Fruit fly (Drosophila melanogaster): Measurements from ENCODE around the gene CG42726.

The CG42726 gene

dm6 chr3R:15363608-15364007 lies 15.8 kb downstream of the CG42726 start, which contains the start of gene CG6171:
Gene CG6171, minus strand, starts transcription at chr3R:15363857.
- TF ChIP-seq CG8478 (optimal IDR thresholded peaks at IDR 0.05) (no peak), usp (GFP tag; optimal IDR thresholded peaks at IDR 0.05) (no peak), Dll (optimal IDR thresholded peaks at IDR 0.05) (no peak), EcR (GFP tag; optimal IDR thresholded peaks at IDR 0.05) (no peak), pan (optimal IDR thresholded peaks at IDR 0.05) (no peak)

dm6 chr3R:15366839-15367238 lies 19.0 kb downstream of the CG42726 start:
- no peak for TF ChIP-seq CG8478 (optimal IDR thresholded peaks at IDR 0.05)
- TF ChIP-seq EcR (GFP tag; optimal IDR thresholded peaks at IDR 0.05), result no peak
- no peak for TF ChIP-seq Dll (optimal IDR thresholded peaks at IDR 0.05)
- no peak for TF ChIP-seq pan (optimal IDR thresholded peaks at IDR 0.05)
- TF ChIP-seq usp (GFP tag; optimal IDR thresholded peaks at IDR 0.05), result no peak
- TF ChIP-seq psq (optimal IDR thresholded peaks at IDR 0.05), result no peak

- TF ChIP-seq pan (optimal IDR thresholded peaks at IDR 0.05), result no peak
- no peak for TF ChIP-seq CG8478 (optimal IDR thresholded peaks at IDR 0.05)
- no peak for TF ChIP-seq usp (GFP tag; optimal IDR thresholded peaks at IDR 0.05)
- TF ChIP-seq EcR (GFP tag; optimal IDR thresholded peaks at IDR 0.05), result no peak
- no peak for TF ChIP-seq psq (optimal IDR thresholded peaks at IDR 0.05)
- no peak for TF ChIP-seq Dll (optimal IDR thresholded peaks at IDR 0.05)
Observed at dm6 chr3R:15367477-15367876, 19.6 kb downstream of the CG42726 start, which contains the start of gene CG34404. Gene CG34404, minus strand, starts transcription at chr3R:15367665.

dm6 chr3R:15369742-15370141 lies 21.9 kb downstream of the CG42726 start, which contains the start of gene CG14868:
Gene CG14868, minus strand, starts transcription at chr3R:15369945.
- no peak for TF ChIP-seq pan (optimal IDR thresholded peaks at IDR 0.05)
- TF ChIP-seq Dll (optimal IDR thresholded peaks at IDR 0.05), result no peak
- TF ChIP-seq EcR (GFP tag; optimal IDR thresholded peaks at IDR 0.05), result no peak
- TF ChIP-seq CG8478 (optimal IDR thresholded peaks at IDR 0.05), result no peak
- no peak for TF ChIP-seq psq (optimal IDR thresholded peaks at IDR 0.05)
- TF ChIP-seq usp (GFP tag; optimal IDR thresholded peaks at IDR 0.05), result no peak

- TF ChIP-seq CG8478 (optimal IDR thresholded peaks at IDR 0.05) (no peak), usp (GFP tag; optimal IDR thresholded peaks at IDR 0.05) (no peak), Dll (optimal IDR thresholded peaks at IDR 0.05) (no peak), pan (optimal IDR thresholded peaks at IDR 0.05) (no peak), psq (optimal IDR thresholded peaks at IDR 0.05) (no peak), EcR (GFP tag; optimal IDR thresholded peaks at IDR 0.05) (no peak)
Observed at dm6 chr3R:15371833-15372232, 24.0 kb downstream of the CG42726 start, which contains the start of the genes Ccm3 and CG6136. Gene Ccm3, plus strand, starts transcription at chr3R:15371957. Gene CG6136, minus strand, starts transcription at chr3R:15372212.

dm6 chr3R:15374397-15374796 lies 26.5 kb downstream of the CG42726 start, which contains the start of gene Rbp:
Gene Rbp, plus strand, starts transcription at chr3R:15374635.
- TF ChIP-seq Dll (optimal IDR thresholded peaks at IDR 0.05) (no peak), psq (optimal IDR thresholded peaks at IDR 0.05) (no peak), pan (optimal IDR thresholded peaks at IDR 0.05) (no peak), usp (GFP tag; optimal IDR thresholded peaks at IDR 0.05) (no peak), CG8478 (optimal IDR thresholded peaks at IDR 0.05) (no peak), EcR (GFP tag; optimal IDR thresholded peaks at IDR 0.05) (no peak)

- TF ChIP-seq Dll (optimal IDR thresholded peaks at IDR 0.05) (no peak), usp (GFP tag; optimal IDR thresholded peaks at IDR 0.05) (no peak), CG8478 (optimal IDR thresholded peaks at IDR 0.05) (no peak), EcR (GFP tag; optimal IDR thresholded peaks at IDR 0.05) (no peak), psq (optimal IDR thresholded peaks at IDR 0.05) (no peak), pan (optimal IDR thresholded peaks at IDR 0.05) (no peak)
Observed at dm6 chr3R:15375470-15375869, 27.6 kb downstream of the CG42726 start.

dm6 chr3R:15379071-15379470 lies 31.2 kb downstream of the CG42726 start:
- TF ChIP-seq usp (GFP tag; optimal IDR thresholded peaks at IDR 0.05), result no peak
- TF ChIP-seq EcR (GFP tag; optimal IDR thresholded peaks at IDR 0.05), result no peak
- TF ChIP-seq Dll (optimal IDR thresholded peaks at IDR 0.05), result no peak
- no peak for TF ChIP-seq CG8478 (optimal IDR thresholded peaks at IDR 0.05)

- no peak for TF ChIP-seq pan (optimal IDR thresholded peaks at IDR 0.05)
Observed at dm6 chr3R:15382851-15383250, 35.0 kb downstream of the CG42726 start, which contains the start of gene h-cup. Gene h-cup, minus strand, starts transcription at chr3R:15382951.

- no peak for TF ChIP-seq EcR (GFP tag; optimal IDR thresholded peaks at IDR 0.05)
- TF ChIP-seq usp (GFP tag; optimal IDR thresholded peaks at IDR 0.05), result no peak
- TF ChIP-seq psq (optimal IDR thresholded peaks at IDR 0.05), result no peak
- no peak for TF ChIP-seq Dll (optimal IDR thresholded peaks at IDR 0.05)
- TF ChIP-seq CG8478 (optimal IDR thresholded peaks at IDR 0.05), result no peak
- no peak for TF ChIP-seq pan (optimal IDR thresholded peaks at IDR 0.05)
Observed at dm6 chr3R:15393206-15393805, 45.5 kb downstream of the CG42726 start.
